Fruit fly (Drosophila melanogaster): Measurements from ENCODE around the gene ZnT77C.
"Not testable (repeated sequence)": the region's sequence is repeated elsewhere in the genome, so short reads cannot be mapped to it uniquely, and the experiment has no call there.

dm6 chr3L:20499536-20499935 lies 4.8 kb upstream of the ZnT77C start, which contains the start of gene CG18281:
- TF ChIP-seq CG12605 (GFP tag; IDR thresholded peaks at IDR 0.05); rn (GFP tag; IDR thresholded peaks at IDR 0.05); CG13204 (GFP tag; optimal IDR thresholded peaks at IDR 0.05); CG10348 (GFP tag; IDR thresholded peaks at IDR 0.05); CG32121 (GFP tag; IDR thresholded peaks at IDR 0.05); Pif1B (GFP tag; optimal IDR thresholded peaks at IDR 0.05); fd96Ca (GFP tag; IDR thresholded peaks at IDR 0.05); EcR (GFP tag; optimal IDR thresholded peaks at IDR 0.05); CG17806 (tag; optimal IDR thresholded peaks at IDR 0.05); gl (tag; optimal IDR thresholded peaks at IDR 0.05): not testable (repeated sequence)
